Worm (Caenorhabditis elegans) whole organism, L4/young adult: ENCODE data around the gene F58E6.5.

Experiments
- W03F9.2 ChIP-seq: fragments of 150-350 bp; optimal IDR thresholded peaks from 2 replicates; lab custom pipeline; 2014; ENCODE audit warnings: missing biosample characterization, missing genetic modification characterization
- him-1 ChIP-seq: sonication (generic microtip); optimal IDR thresholded peaks from 2 replicates; lab custom pipeline; 2016; ENCODE audit warnings: missing genotype, missing genetic modification reagents, missing genetic modification characterization, missing compliant biosample characterization

- no peak for TF ChIP-seq him-1 (tag; lab: Kevin White, UChicago)
- no peak for TF ChIP-seq W03F9.2 (tag; lab: Kevin White, UChicago)
These were observed 39.5 kb downstream of the F58E6.5 start, which contains the start of gene F40F9.3 for ce11 chrV:9714909-9715308.
